Worm (Caenorhabditis elegans): Measurements from ENCODE around the gene gldi-3.

DNA sequence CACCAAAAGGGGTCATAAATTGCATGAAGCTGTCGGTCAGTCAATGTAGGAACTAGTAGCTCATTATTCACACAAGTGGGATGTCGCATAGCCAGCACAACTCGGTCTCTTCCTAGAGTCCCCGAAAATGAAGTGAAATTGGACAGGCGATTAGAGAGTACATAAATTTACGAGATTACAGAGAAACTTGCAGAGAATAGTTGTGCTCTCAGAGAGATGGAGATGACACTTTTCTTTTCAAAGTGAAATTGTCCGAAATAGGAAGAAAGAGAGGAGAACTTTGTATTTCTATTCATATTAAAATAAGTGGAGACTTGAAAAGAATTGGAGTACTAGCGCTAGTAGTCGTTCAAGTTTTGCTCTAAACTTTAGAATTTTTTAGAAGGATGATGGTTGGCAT, 25.7 kb upstream of the gldi-3 start:
- TF ChIP-seq nhr-28 (tag; optimal IDR thresholded peaks at IDR 0.05) (no peak), fos-1 (tag; optimal IDR thresholded peaks at IDR 0.05) (no peak), rbr-2 (tag; optimal IDR thresholded peaks at IDR 0.05) (no peak), Y105C5A.15 (GFP tag; IDR thresholded peaks at IDR 0.05) (no peak), ama-1 (optimal IDR thresholded peaks at IDR 0.05) (no peak), daf-12 (tag; optimal IDR thresholded peaks at IDR 0.05) (no peak), pqm-1 (tag; optimal IDR thresholded peaks at IDR 0.05) (no peak), F10B5.3 (tag; optimal IDR thresholded peaks at IDR 0.05) (no peak), ztf-11 (tag; optimal IDR thresholded peaks at IDR 0.05) (no peak), zag-1 (tag; optimal IDR thresholded peaks at IDR 0.05) (no peak), unc-130 (GFP tag; optimal IDR thresholded peaks at IDR 0.05) (no peak), nhr-111 (GFP tag; optimal IDR thresholded peaks at IDR 0.05) (no peak)

Data from whole organism, L4 larva.